Fruit fly (Drosophila melanogaster) whole organism, embryonic: ENCODE data around the gene CG32246.
A peak's percentile ranks its signal among the peaks of the same experiment; 100 is the strongest.

Source experiments
- Antp ChIP-seq: fragments of 200-800 bp; sonication (Bioruptor generic); optimal IDR thresholded peaks from 3 replicates; lab custom pipeline; 2016; ENCODE audit warnings: missing biosample characterization, missing genetic modification characterization
- Awh ChIP-seq: fragments of 200-800 bp; sonication (Bioruptor generic); IDR thresholded peaks from 2 replicates; pipeline ENCODE4, ENCODE4 v1.3.6; 2022; ENCODE audit warnings: missing biosample characterization, missing genetic modification characterization
- CG10147 ChIP-seq: fragments of 200-800 bp; sonication (Bioruptor generic); optimal IDR thresholded peaks from 2 replicates; lab custom pipeline; 2019; ENCODE audit warnings: missing biosample characterization, mild to moderate bottlenecking, missing genetic modification characterization, moderate library complexity
- CG10209 ChIP-seq: fragments of 200-800 bp; sonication (Bioruptor generic); optimal IDR thresholded peaks from 3 replicates; lab custom pipeline; 2017; ENCODE audit warnings: missing biosample characterization, mild to moderate bottlenecking, missing genetic modification characterization, missing genetic modification reagents
- CG11247 ChIP-seq: fragments of 200-800 bp; sonication (Bioruptor generic); IDR thresholded peaks from 2 replicates; pipeline ENCODE4 v1.3.6; 2022; ENCODE audit warnings: missing biosample characterization, missing genetic modification characterization
- CG11504 ChIP-seq: fragments of 200-800 bp; sonication (Bioruptor generic); optimal IDR thresholded peaks from 3 replicates; lab custom pipeline; 2019; ENCODE audit warnings: missing biosample characterization, mild to moderate bottlenecking, missing genetic modification characterization, moderate library complexity
- CG13624 ChIP-seq: fragments of 200-800 bp; sonication (Bioruptor generic); optimal IDR thresholded peaks from 2 replicates; lab custom pipeline; 2016; ENCODE audit warnings: missing biosample characterization, missing genetic modification characterization
- CG13894 ChIP-seq: fragments of 200-800 bp; sonication (Bioruptor generic); optimal IDR thresholded peaks from 3 replicates; lab custom pipeline; 2018; ENCODE audit warnings: missing biosample characterization, mild to moderate bottlenecking, missing genetic modification characterization, moderate library complexity
- CG15696 ChIP-seq: fragments of 200-800 bp; sonication (Bioruptor generic); optimal IDR thresholded peaks from 2 replicates; lab custom pipeline; 2019; ENCODE audit warnings: missing biosample characterization, mild to moderate bottlenecking, missing genetic modification characterization, moderate library complexity
- CG18262 ChIP-seq: fragments of 200-800 bp; optimal IDR thresholded peaks from 3 replicates; lab custom pipeline; 2019; ENCODE audit warnings: missing biosample characterization, mild to moderate bottlenecking, missing genetic modification characterization, moderate library complexity
- CG2116 ChIP-seq: fragments of 200-800 bp; sonication (Bioruptor generic); optimal IDR thresholded peaks from 3 replicates; lab custom pipeline; 2018; ENCODE audit warnings: missing biosample characterization, mild to moderate bottlenecking, missing genetic modification characterization
- CG34224 ChIP-seq: fragments of 200-800 bp; sonication (Bioruptor generic); IDR thresholded peaks from 3 replicates; pipeline ENCODE4 v1.3.6; 2022; ENCODE audit warnings: missing biosample characterization, missing genetic modification characterization; ENCODE audit not compliant: partially characterized antibody
- CG34376 ChIP-seq: fragments of 200-800 bp; sonication (Bioruptor generic); optimal IDR thresholded peaks from 2 replicates; lab custom pipeline; 2018; ENCODE audit warnings: missing biosample characterization, mild to moderate bottlenecking, missing genetic modification characterization
- CG3838 ChIP-seq: fragments of 200-800 bp; sonication (Bioruptor generic); optimal IDR thresholded peaks from 3 replicates; lab custom pipeline; 2016; ENCODE audit warnings: missing biosample characterization, missing genetic modification characterization
- CG3847 ChIP-seq: fragments of 200-800 bp; sonication (Bioruptor generic); IDR thresholded peaks from 2 replicates; pipeline ENCODE4 v1.3.6; 2022; ENCODE audit warnings: missing biosample characterization, missing genetic modification characterization
- CG4404 ChIP-seq: fragments of 200-800 bp; sonication (Bioruptor generic); IDR thresholded peaks from 2 replicates; pipeline ENCODE4 v1.3.6; 2022; ENCODE audit warnings: missing biosample characterization, missing genetic modification characterization
- CG6175 ChIP-seq: fragments of 200-800 bp; sonication (Bioruptor generic); IDR thresholded peaks from 3 replicates; pipeline ENCODE4 v1.3.6; 2022; ENCODE audit warnings: missing biosample characterization, missing genetic modification characterization
- CG6254 ChIP-seq: fragments of 200-800 bp; sonication (Bioruptor generic); optimal IDR thresholded peaks from 3 replicates; lab custom pipeline; 2017; ENCODE audit warnings: mild to moderate bottlenecking, missing biosample characterization, missing genetic modification reagents, missing genetic modification characterization
- CG6854 ChIP-seq: fragments of 200-800 bp; sonication (Bioruptor generic); optimal IDR thresholded peaks from 3 replicates; lab custom pipeline; 2017; ENCODE audit warnings: missing biosample characterization, mild to moderate bottlenecking, missing genetic modification characterization
- CG7372 ChIP-seq: fragments of 200-800 bp; sonication (Bioruptor generic); IDR thresholded peaks from 2 replicates; pipeline ENCODE4 v1.3.6; 2022; ENCODE audit warnings: missing biosample characterization, missing genetic modification characterization
- CG7786 ChIP-seq: fragments of 200-800 bp; sonication (Bioruptor generic); optimal IDR thresholded peaks from 2 replicates; lab custom pipeline; 2016; ENCODE audit warnings: missing biosample characterization, missing genetic modification characterization
- CkIIα-i1 ChIP-seq: fragments of 200-800 bp; sonication (Bioruptor generic); IDR thresholded peaks from 2 replicates; pipeline ENCODE4 v1.3.6; 2022; ENCODE audit warnings: missing biosample characterization, missing genetic modification characterization
- Dbx ChIP-seq: fragments of 200-800 bp; sonication (Bioruptor generic); IDR thresholded peaks from 3 replicates; pipeline ENCODE4 v1.3.6; 2022; ENCODE audit warnings: missing biosample characterization, missing genetic modification characterization
- Doc3 ChIP-seq: fragments of 200-800 bp; sonication (Bioruptor generic); IDR thresholded peaks from 3 replicates; pipeline ENCODE4 v1.3.6; 2022; ENCODE audit warnings: missing biosample characterization, missing genetic modification characterization; ENCODE audit not compliant: partially characterized antibody
- E2f2 ChIP-seq: fragments of 200-800 bp; sonication (Bioruptor generic); IDR thresholded peaks from 2 replicates; pipeline ENCODE4 v1.3.6; 2022; ENCODE audit warnings: missing biosample characterization, missing genetic modification characterization
- Hmr ChIP-seq: fragments of 200-800 bp; sonication (Bioruptor generic); optimal IDR thresholded peaks from 3 replicates; lab custom pipeline; 2017; ENCODE audit warnings: mild to moderate bottlenecking, missing biosample characterization, missing genetic modification reagents, missing genetic modification characterization
- Hr78 ChIP-seq, 2 experiments: fragments of 200-800 bp in 1 of 2; fragments of >200 bp in 1 of 2; sonication (Bioruptor generic) in 1 of 2; optimal IDR thresholded peaks; 2 replicates each; lab custom pipeline; 2017 to 2019; ENCODE audit warnings: missing biosample characterization in 2 of 2, missing genetic modification characterization in 2 of 2, mild to moderate bottlenecking in 1 of 2, moderate library complexity in 1 of 2
- MTF-1 ChIP-seq: fragments of 200-800 bp; sonication (Bioruptor generic); optimal IDR thresholded peaks from 2 replicates; lab custom pipeline; 2018; ENCODE audit warnings: missing biosample characterization, mild to moderate bottlenecking, missing genetic modification characterization, borderline replicate concordance
- Myb ChIP-seq: fragments of 200-800 bp; sonication (Bioruptor generic); optimal IDR thresholded peaks from 2 replicates; lab custom pipeline; 2016; ENCODE audit warnings: missing biosample characterization, missing genetic modification characterization
- NK7.1 ChIP-seq: fragments of 200-800 bp; sonication (Bioruptor generic); optimal IDR thresholded peaks from 3 replicates; lab custom pipeline; 2016; ENCODE audit warnings: missing biosample characterization, missing genetic modification characterization
- PHDP ChIP-seq: fragments of 200-800 bp; sonication (Bioruptor generic); optimal IDR thresholded peaks from 3 replicates; lab custom pipeline; 2018; ENCODE audit warnings: missing biosample characterization, mild to moderate bottlenecking, missing genetic modification characterization, moderate library complexity
- Trl ChIP-seq, 3 experiments: fragments of >200 bp in 2 of 3; fragments of 200-800 bp in 1 of 3; sonication (Bioruptor generic) in 1 of 3; optimal IDR thresholded peaks; 2 replicates in 1 of 3; 3 replicates in 2 of 3; lab custom pipeline; 2016 to 2017; ENCODE audit warnings: missing biosample characterization in 1 of 3, missing genetic modification characterization in 1 of 3
- ac ChIP-seq: fragments of 200-800 bp; sonication (Bioruptor generic); optimal IDR thresholded peaks from 3 replicates; lab custom pipeline; 2017; ENCODE audit warnings: missing biosample characterization, mild to moderate bottlenecking, missing genetic modification characterization
- cad ChIP-seq: fragments of >200 bp; optimal IDR thresholded peaks from 2 replicates; lab custom pipeline; 2017; ENCODE audit warnings: missing biosample characterization, missing genetic modification characterization
- chinmo ChIP-seq: fragments of 200-800 bp; sonication (Bioruptor generic); IDR thresholded peaks from 4 replicates; pipeline ENCODE4 v1.3.6; 2022; ENCODE audit warnings: missing biosample characterization, missing genetic modification characterization; ENCODE audit not compliant: partially characterized antibody
- danr ChIP-seq: fragments of 200-800 bp; sonication (Bioruptor generic); IDR thresholded peaks from 2 replicates; pipeline ENCODE4 v1.3.6; 2022; ENCODE audit warnings: missing biosample characterization, missing genetic modification characterization
- eyg ChIP-seq: fragments of 200-800 bp; sonication (Bioruptor generic); optimal IDR thresholded peaks from 3 replicates; lab custom pipeline; 2016; ENCODE audit warnings: missing biosample characterization, missing genetic modification characterization
- fd3F ChIP-seq: fragments of 200-800 bp; sonication (Bioruptor generic); optimal IDR thresholded peaks from 2 replicates; lab custom pipeline; 2018; ENCODE audit warnings: missing biosample characterization, mild to moderate bottlenecking, missing genetic modification characterization, moderate library complexity
- fd96Cb ChIP-seq: fragments of 200-800 bp; sonication (Bioruptor generic); optimal IDR thresholded peaks from 2 replicates; lab custom pipeline; 2018; ENCODE audit warnings: missing biosample characterization, mild to moderate bottlenecking, missing genetic modification characterization, moderate library complexity
- gcm ChIP-seq: fragments of 200-800 bp; sonication (Bioruptor generic); optimal IDR thresholded peaks from 2 replicates; lab custom pipeline; 2019; ENCODE audit warnings: missing biosample characterization, mild to moderate bottlenecking, missing genetic modification characterization, moderate library complexity
- gem ChIP-seq: fragments of 200-800 bp; sonication (Bioruptor generic); optimal IDR thresholded peaks from 2 replicates; lab custom pipeline; 2019; ENCODE audit warnings: missing biosample characterization, mild to moderate bottlenecking, missing genetic modification characterization, moderate library complexity
- ham ChIP-seq: fragments of 200-800 bp; sonication (Bioruptor generic); IDR thresholded peaks from 2 replicates; pipeline ENCODE4 v1.3.6; 2022; ENCODE audit warnings: missing biosample characterization, missing genetic modification characterization
- hbn ChIP-seq: fragments of 200-800 bp; sonication (Bioruptor generic); IDR thresholded peaks from 2 replicates; pipeline ENCODE4 v1.3.6; 2022; ENCODE audit warnings: missing biosample characterization, missing genetic modification characterization; ENCODE audit not compliant: partially characterized antibody
- lbe ChIP-seq: fragments of 200-800 bp; sonication (Bioruptor generic); optimal IDR thresholded peaks from 2 replicates; lab custom pipeline; 2016; ENCODE audit warnings: missing biosample characterization, mild to moderate bottlenecking, missing genetic modification characterization
- peb ChIP-seq: fragments of 200-800 bp; sonication (Bioruptor generic); IDR thresholded peaks from 2 replicates; pipeline ENCODE4 v1.3.6; 2022; ENCODE audit warnings: missing biosample characterization, missing genetic modification characterization
- run ChIP-seq: fragments of 200-800 bp; sonication (Bioruptor generic); optimal IDR thresholded peaks from 3 replicates; lab custom pipeline; 2018; ENCODE audit warnings: missing biosample characterization, mild to moderate bottlenecking, missing genetic modification characterization
- trh ChIP-seq: fragments of 200-800 bp; sonication (Bioruptor generic); optimal IDR thresholded peaks from 2 replicates; lab custom pipeline; 2016; ENCODE audit warnings: missing biosample characterization, missing genetic modification characterization
- z ChIP-seq: fragments of 200-800 bp; sonication (Bioruptor generic); IDR thresholded peaks from 3 replicates; pipeline ENCODE4 v1.3.6; 2022; ENCODE audit warnings: missing biosample characterization, missing genetic modification characterization
- zen ChIP-seq: fragments of 200-800 bp; sonication (Bioruptor generic); optimal IDR thresholded peaks from 3 replicates; lab custom pipeline; 2018; ENCODE audit warnings: missing biosample characterization, mild to moderate bottlenecking, missing genetic modification characterization, moderate library complexity
- zfh1 ChIP-seq: fragments of 200-800 bp; sonication (Bioruptor generic); IDR thresholded peaks from 3 replicates; pipeline ENCODE4 v1.3.6; 2022; ENCODE audit warnings: missing biosample characterization, missing genetic modification characterization

The CG32246 gene

DNA sequence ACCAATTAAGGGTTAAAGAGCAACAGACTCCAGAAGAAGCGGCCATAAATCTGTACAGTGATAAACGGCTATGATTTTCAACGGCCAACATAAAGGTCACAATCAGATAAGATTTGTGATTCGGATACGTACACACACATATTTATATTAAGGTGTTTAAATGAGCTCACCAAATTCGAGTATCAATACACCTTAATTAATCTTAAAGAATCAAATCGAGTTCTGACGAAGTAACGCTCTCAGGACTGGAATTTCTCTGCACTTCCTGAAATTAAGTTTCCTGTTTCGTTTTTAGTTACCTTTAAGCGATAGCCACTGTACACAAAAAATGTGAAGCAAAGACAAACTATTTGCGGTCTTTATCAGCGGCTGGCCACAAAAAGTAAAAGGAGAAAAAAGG is 2.9 kb downstream of the CG32246 start (continued):
- TF ChIP-seq CG7786 (GFP tag; lab: Kevin White, UChicago) (no peak), CG4404 (no peak), Awh (GFP tag; lab: Robert Waterston, UW) (no peak), Trl (optimal IDR thresholded peaks at IDR 0.05; lab: Kevin White, UChicago) (no peak), Trl (GFP tag; optimal IDR thresholded peaks at IDR 0.05; lab: Kevin White, UChicago) (no peak), lbe (GFP tag; lab: Kevin White, UChicago) (no peak), Antp (no peak), ham (GFP tag; lab: Robert Waterston, UW) (no peak), CG6854 (GFP tag; lab: Kevin White, UChicago) (no peak), CG13624 (GFP tag; lab: Kevin White, UChicago) (no peak), CG11247 (GFP tag; lab: Robert Waterston, UW) (no peak), zfh1 (GFP tag; lab: Robert Waterston, UW) (no peak), CkIIα-i1 (GFP tag; lab: Robert Waterston, UW) (no peak), gcm (no peak), Myb (GFP tag; lab: Kevin White, UChicago) (no peak), fd96Cb (tag; lab: Kevin White, UChicago) (no peak), CG11504 (tag; lab: Kevin White, UChicago) (peak; percentile 47), eyg (no peak), CG34224 (GFP tag; lab: Robert Waterston, UW) (no peak), CG6175 (GFP tag; lab: Robert Waterston, UW) (no peak), CG34376 (GFP tag; lab: Kevin White, UChicago) (no peak), danr (GFP tag; lab: Robert Waterston, UW) (no peak), Dbx (GFP tag; lab: Robert Waterston, UW) (no peak), ac (no peak), run (no peak), cad (no peak), Hr78 (GFP tag; optimal IDR thresholded peaks at IDR 0.05; lab: Kevin White, UChicago) (peak in 1 of 2 experiments; percentile 2), trh (GFP tag; lab: Kevin White, UChicago) (no peak), Doc3 (no peak), E2f2 (GFP tag; lab: Robert Waterston, UW) (no peak), NK7.1 (GFP tag; lab: Kevin White, UChicago) (no peak), chinmo (GFP tag; lab: Robert Waterston, UW) (no peak), CG3838 (GFP tag; lab: Kevin White, UChicago) (no peak), hbn (GFP tag; lab: Robert Waterston, UW) (no peak), zen (tag; lab: Kevin White, UChicago) (no peak), CG13894 (tag; lab: Kevin White, UChicago) (no peak), peb (GFP tag; lab: Robert Waterston, UW) (no peak), PHDP (no peak), MTF-1 (no peak), CG2116 (GFP tag; lab: Kevin White, UChicago) (no peak), CG18262 (tag; lab: Kevin White, UChicago) (peak; percentile 54), CG10147 (GFP tag; lab: Kevin White, UChicago) (no peak), Hmr (GFP tag; lab: Kevin White, UChicago) (no peak), CG3847 (GFP tag; lab: Robert Waterston, UW) (no peak), z (GFP tag; lab: Robert Waterston, UW) (no peak), CG15696 (peak; percentile 29), CG6254 (no peak), fd3F (GFP tag; lab: Kevin White, UChicago) (no peak), CG10209 (GFP tag; lab: Kevin White, UChicago) (no peak), gem (tag; lab: Kevin White, UChicago) (peak; percentile 34), CG7372 (GFP tag; lab: Robert Waterston, UW) (no peak)
